Worm (Caenorhabditis elegans) whole organism, mixed stage, embryonic: ENCODE measurements around the gene Y54F10BM.20.

ENCODE experiments used
- bed-3 ChIP-seq: fragments of 200-800 bp; sonication (Bioruptor generic); optimal IDR thresholded peaks from 3 replicates; lab custom pipeline; 2018; ENCODE audit warnings: mild to moderate bottlenecking, missing genetic modification characterization, moderate library complexity, missing compliant biosample characterization
- blmp-1 ChIP-seq: fragments of 150-350 bp; optimal IDR thresholded peaks from 2 replicates; lab custom pipeline; 2014; ENCODE audit warnings: missing biosample characterization, missing genetic modification characterization
- nhr-2 ChIP-seq: fragments of 150-350 bp; optimal IDR thresholded peaks from 2 replicates; lab custom pipeline; 2014; ENCODE audit warnings: missing biosample characterization, missing genetic modification characterization
- nhr-237 ChIP-seq: fragments of 150-350 bp; optimal IDR thresholded peaks from 2 replicates; lab custom pipeline; 2014; ENCODE audit warnings: missing biosample characterization, missing genetic modification characterization
- nhr-76 ChIP-seq: sonication (generic microtip); optimal IDR thresholded peaks from 2 replicates; lab custom pipeline; 2017; ENCODE audit warnings: missing biosample characterization, missing genetic modification characterization
- pha-4 ChIP-seq: fragments of 150-350 bp; optimal IDR thresholded peaks from 2 replicates; lab custom pipeline; 2018; ENCODE audit warnings: missing biosample characterization, missing genetic modification reagents, missing genetic modification characterization
- snpc-4 ChIP-seq: fragments of 150-350 bp; optimal IDR thresholded peaks from 2 replicates; lab custom pipeline; 2014; ENCODE audit warnings: missing biosample characterization, missing genetic modification characterization
- unc-39 ChIP-seq: fragments of 150-350 bp; optimal IDR thresholded peaks from 2 replicates; lab custom pipeline; 2014; ENCODE audit warnings: missing biosample characterization, missing genetic modification characterization
- ztf-11 ChIP-seq: fragments of 150-350 bp; optimal IDR thresholded peaks from 2 replicates; lab custom pipeline; 2014; ENCODE audit warnings: missing biosample characterization, missing genetic modification characterization

- TF ChIP-seq unc-39 (tag; lab: Kevin White, UChicago) (no peak), blmp-1 (tag; lab: Kevin White, UChicago) (no peak), nhr-76 (tag; lab: Kevin White, UChicago) (no peak), ztf-11 (tag; lab: Kevin White, UChicago) (no peak), bed-3 (no peak), pha-4 (tag; lab: Kevin White, UChicago) (no peak), snpc-4 (no peak), nhr-237 (tag; lab: Kevin White, UChicago) (no peak), nhr-2 (tag; lab: Kevin White, UChicago) (no peak)
Measured at ce11 chrIII:2288261-2288660, 19.8 kb upstream of the Y54F10BM.20 start.
